Fruit fly (Drosophila melanogaster): Measurements from ENCODE around the gene pyd3.

pyd3 gene

DNA sequence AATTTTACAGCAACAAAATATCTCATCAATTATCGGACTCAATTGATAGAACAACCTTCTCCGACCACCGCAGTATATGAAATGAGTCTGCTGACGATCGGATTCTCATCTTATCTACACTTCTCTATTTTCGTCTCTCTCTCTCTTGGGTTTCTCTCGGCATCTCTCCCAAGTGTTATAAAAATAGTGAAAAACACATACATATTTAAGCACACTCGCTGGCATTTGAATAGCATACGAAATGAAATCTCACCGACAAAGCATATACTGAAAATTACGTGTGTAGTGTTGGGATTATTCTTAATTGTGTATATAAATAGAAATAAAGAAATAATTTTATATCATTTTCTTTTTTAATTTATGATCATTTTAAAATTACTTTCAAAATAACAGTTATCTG is at the start of gene pyd3:
TSS of gene pyd3 (minus strand) at position 87 of the 400 bp plus-strand sequence.
- TF ChIP-seq psq (optimal IDR thresholded peaks at IDR 0.05) (no peak), ttk (optimal IDR thresholded peaks at IDR 0.05) (no peak), h (optimal IDR thresholded peaks at IDR 0.05) (no peak), insv (optimal IDR thresholded peaks at IDR 0.05) (no peak), Myc (optimal IDR thresholded peaks at IDR 0.05) (no peak), Sin3A (optimal IDR thresholded peaks at IDR 0.05) (no peak)

DNA sequence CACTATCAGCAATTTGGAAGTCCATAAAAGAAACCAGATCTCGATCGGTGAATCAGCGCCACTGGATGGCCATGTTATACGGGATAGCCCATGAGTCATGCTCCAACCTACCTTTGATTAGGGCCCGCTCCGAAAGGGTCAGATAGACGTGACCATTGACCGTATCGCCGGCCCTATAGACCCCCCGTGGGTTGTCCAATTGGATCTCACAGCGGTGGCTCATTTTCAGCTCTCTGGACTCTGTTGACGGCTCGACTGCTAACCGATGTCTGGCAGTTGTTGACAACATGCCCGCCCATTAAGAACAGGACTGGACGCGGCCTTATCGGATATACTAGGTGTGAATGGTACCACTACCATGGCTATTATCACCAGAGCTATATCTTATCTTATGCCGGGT is 48.6 kb upstream of the pyd3 start, which contains the start of gene CG18744:
TSS of gene CG18744 (minus strand) at position 247 of the 400 bp plus-strand sequence.
- TF ChIP-seq Myc (optimal IDR thresholded peaks at IDR 0.05) (no peak), insv (optimal IDR thresholded peaks at IDR 0.05) (no peak), h (optimal IDR thresholded peaks at IDR 0.05) (no peak), ttk (optimal IDR thresholded peaks at IDR 0.05) (no peak), Sin3A (optimal IDR thresholded peaks at IDR 0.05) (no peak), psq (optimal IDR thresholded peaks at IDR 0.05) (no peak)

- TF ChIP-seq psq (optimal IDR thresholded peaks at IDR 0.05), result no peak
Observed at dm6 chr3R:7793855-7794254, 44.0 kb upstream of the pyd3 start, which contains the start of gene CG2641. Gene CG2641 (plus strand): TSS chr3R:7794069.

- no peak for TF ChIP-seq h (optimal IDR thresholded peaks at IDR 0.05)
- no peak for TF ChIP-seq psq (optimal IDR thresholded peaks at IDR 0.05)
- TF ChIP-seq ttk (optimal IDR thresholded peaks at IDR 0.05), result no peak
- TF ChIP-seq insv (optimal IDR thresholded peaks at IDR 0.05), result no peak
- TF ChIP-seq Sin3A (optimal IDR thresholded peaks at IDR 0.05), result no peak
- TF ChIP-seq Myc (optimal IDR thresholded peaks at IDR 0.05), result no peak
Observed at dm6 chr3R:7790583-7791034, 40.7 kb upstream of the pyd3 start, which contains the start of gene CG10086. Gene CG10086 (plus strand): TSS chr3R:7790633.

dm6 chr3R:7790087-7790486 is 40.2 kb upstream of the pyd3 start, which contains the start of gene CG18746:
Gene CG18746 (minus strand): TSS chr3R:7790187.
- no peak for TF ChIP-seq Myc (optimal IDR thresholded peaks at IDR 0.05)
- TF ChIP-seq ttk (optimal IDR thresholded peaks at IDR 0.05), result no peak
- TF ChIP-seq h (optimal IDR thresholded peaks at IDR 0.05), result no peak
- no peak for TF ChIP-seq psq (optimal IDR thresholded peaks at IDR 0.05)
- TF ChIP-seq insv (optimal IDR thresholded peaks at IDR 0.05), result no peak
- TF ChIP-seq Sin3A (optimal IDR thresholded peaks at IDR 0.05), result no peak

DNA sequence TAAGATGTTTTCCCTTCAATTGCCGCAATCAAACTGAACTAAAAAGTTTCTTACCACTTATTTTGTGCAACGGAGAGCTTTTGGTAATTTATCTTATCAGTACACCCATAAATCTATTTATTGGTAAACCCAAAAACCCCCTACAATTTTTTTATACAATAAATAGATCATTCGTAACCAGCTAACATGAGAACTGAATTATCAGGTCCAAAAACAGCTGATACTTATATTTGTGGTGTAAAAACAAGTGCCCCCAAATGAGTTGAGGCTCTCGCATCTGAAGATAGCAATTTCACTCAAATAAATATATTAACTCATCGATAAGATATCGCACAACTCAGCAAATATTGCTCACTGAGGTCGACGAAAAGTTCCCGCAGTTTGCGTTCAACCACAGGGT is 38.0 kb upstream of the pyd3 start, which contains the start of gene CG18748:
TSS of gene CG18748 (minus strand) at position 25 of the 400 bp plus-strand sequence.
- TF ChIP-seq ttk (optimal IDR thresholded peaks at IDR 0.05) (no peak), psq (optimal IDR thresholded peaks at IDR 0.05) (no peak), Myc (optimal IDR thresholded peaks at IDR 0.05) (no peak), insv (optimal IDR thresholded peaks at IDR 0.05) (no peak), Sin3A (optimal IDR thresholded peaks at IDR 0.05) (no peak), h (optimal IDR thresholded peaks at IDR 0.05) (no peak)

DNA sequence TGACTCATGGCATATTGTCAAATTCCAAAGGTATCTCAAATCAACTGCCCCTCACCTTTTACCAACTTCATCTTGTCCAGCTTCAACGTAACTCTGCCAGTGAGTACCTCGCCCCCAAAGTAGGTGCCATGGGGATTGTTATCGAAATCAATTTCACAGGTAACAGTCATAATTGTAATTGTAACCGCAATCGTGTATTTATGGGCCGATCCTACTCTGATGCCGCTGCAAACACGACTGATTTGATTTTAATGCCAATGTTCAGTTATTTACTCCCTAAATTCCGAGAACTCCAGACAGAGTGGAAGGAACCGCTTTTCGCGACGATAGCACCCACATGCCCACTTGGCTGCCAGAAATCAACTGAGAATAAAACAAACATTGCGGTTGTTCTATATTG is 35.9 kb upstream of the pyd3 start, which contains the start of gene CG18745:
TSS of gene CG18745 (minus strand) at position 336 of the 400 bp plus-strand sequence.
- no peak for TF ChIP-seq h (optimal IDR thresholded peaks at IDR 0.05)
- TF ChIP-seq Sin3A (optimal IDR thresholded peaks at IDR 0.05), result no peak
- no peak for TF ChIP-seq psq (optimal IDR thresholded peaks at IDR 0.05)
- TF ChIP-seq insv (optimal IDR thresholded peaks at IDR 0.05), result no peak
- no peak for TF ChIP-seq Myc (optimal IDR thresholded peaks at IDR 0.05)
- no peak for TF ChIP-seq ttk (optimal IDR thresholded peaks at IDR 0.05)

- TF ChIP-seq Sin3A (optimal IDR thresholded peaks at IDR 0.05) (no peak), insv (optimal IDR thresholded peaks at IDR 0.05) (no peak), h (optimal IDR thresholded peaks at IDR 0.05) (no peak), ttk (optimal IDR thresholded peaks at IDR 0.05) (no peak), Myc (optimal IDR thresholded peaks at IDR 0.05) (no peak), psq (optimal IDR thresholded peaks at IDR 0.05) (no peak)
Observed at dm6 chr3R:7782933-7783686, 33.2 kb upstream of the pyd3 start, which contains the start of gene CG18747. Gene CG18747 (minus strand): TSS chr3R:7783446.

DNA sequence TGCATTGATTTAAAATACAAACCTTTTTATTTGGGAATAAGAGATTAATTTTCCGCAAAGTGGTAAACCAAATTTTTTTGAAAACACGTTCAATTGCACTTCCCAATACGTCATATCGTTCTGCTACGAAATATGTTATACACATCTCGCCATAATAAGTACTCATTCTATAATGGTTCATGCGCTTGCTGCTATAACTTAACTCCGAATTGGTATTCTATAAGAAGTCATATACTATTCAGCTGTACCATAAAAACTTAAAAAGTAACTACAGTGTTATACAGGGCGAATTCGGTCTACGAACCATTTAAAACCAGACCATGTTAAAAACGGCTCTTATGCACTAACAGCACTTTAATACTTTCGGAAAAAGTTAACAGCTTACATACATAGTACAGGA is 29.7 kb upstream of the pyd3 start:
- TF ChIP-seq Myc (optimal IDR thresholded peaks at IDR 0.05) (no peak), Sin3A (optimal IDR thresholded peaks at IDR 0.05) (no peak), h (optimal IDR thresholded peaks at IDR 0.05) (no peak), psq (optimal IDR thresholded peaks at IDR 0.05) (no peak), ttk (optimal IDR thresholded peaks at IDR 0.05) (no peak), insv (optimal IDR thresholded peaks at IDR 0.05) (no peak)

dm6 chr3R:7771656-7772055 is 21.8 kb upstream of the pyd3 start, which contains the start of gene CG11286:
Gene CG11286 (minus strand): TSS chr3R:7771756.
- TF ChIP-seq psq (optimal IDR thresholded peaks at IDR 0.05) (no peak), insv (optimal IDR thresholded peaks at IDR 0.05) (no peak), Sin3A (optimal IDR thresholded peaks at IDR 0.05) (no peak), ttk (optimal IDR thresholded peaks at IDR 0.05) (no peak), h (optimal IDR thresholded peaks at IDR 0.05) (no peak), Myc (optimal IDR thresholded peaks at IDR 0.05) (no peak)

DNA sequence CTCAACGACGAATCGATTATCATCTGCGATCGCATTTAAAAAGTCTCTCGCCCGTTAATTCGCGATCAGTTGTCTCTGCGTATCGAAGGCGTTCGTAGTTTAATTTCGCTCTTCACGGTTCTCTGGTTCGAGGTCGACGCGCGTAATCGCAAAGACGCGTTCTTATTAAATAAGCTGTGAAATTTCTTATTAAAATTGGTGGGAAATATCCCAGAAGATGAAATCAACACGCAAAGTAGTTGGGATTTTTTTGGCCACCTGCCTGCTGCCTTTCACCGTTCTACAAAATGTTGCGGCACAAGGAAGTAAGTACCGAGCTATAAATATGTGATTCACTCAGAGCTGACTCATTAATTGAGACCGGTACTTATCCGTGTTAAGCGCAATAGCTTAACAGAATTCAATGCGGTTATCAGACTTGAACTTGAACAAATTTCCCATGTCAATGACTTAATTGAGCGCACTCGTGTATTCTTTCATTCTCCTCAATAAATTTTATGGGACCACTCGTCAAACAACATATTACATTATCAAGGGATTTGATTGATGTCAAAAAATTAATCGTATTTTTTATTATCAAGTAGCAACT is 11.2 kb upstream of the pyd3 start:
- no peak for TF ChIP-seq ttk (optimal IDR thresholded peaks at IDR 0.05)
- no peak for TF ChIP-seq psq (optimal IDR thresholded peaks at IDR 0.05)
- no peak for TF ChIP-seq h (optimal IDR thresholded peaks at IDR 0.05)
- no peak for TF ChIP-seq Sin3A (optimal IDR thresholded peaks at IDR 0.05)
- TF ChIP-seq insv (optimal IDR thresholded peaks at IDR 0.05), result no peak
- no peak for TF ChIP-seq Myc (optimal IDR thresholded peaks at IDR 0.05)

dm6 chr3R:7759486-7759885 is 9.6 kb upstream of the pyd3 start, which contains the start of gene Sp7:
Gene Sp7 (plus strand): TSS chr3R:7759786.
- TF ChIP-seq Sin3A (optimal IDR thresholded peaks at IDR 0.05), result no peak
- no peak for TF ChIP-seq insv (optimal IDR thresholded peaks at IDR 0.05)
- TF ChIP-seq h (optimal IDR thresholded peaks at IDR 0.05), result no peak
- TF ChIP-seq psq (optimal IDR thresholded peaks at IDR 0.05), result no peak
- no peak for TF ChIP-seq Myc (optimal IDR thresholded peaks at IDR 0.05)
- TF ChIP-seq ttk (optimal IDR thresholded peaks at IDR 0.05), result no peak

Measured in Kc167 (cell line).